Worm (Caenorhabditis elegans) whole organism, young adult: Measurements from ENCODE around the gene cav-2.

Experiments used
- B0336.3 ChIP-seq: fragments of 200-800 bp; sonication (Bioruptor generic); IDR thresholded peaks from 2 replicates; pipeline ENCODE4 v1.3.6; 2022; ENCODE audit warnings: missing genetic modification characterization, missing compliant biosample characterization
- F52B5.7 ChIP-seq: sonication (generic microtip); optimal IDR thresholded peaks from 2 replicates; lab custom pipeline; 2016; ENCODE audit warnings: mild to moderate bottlenecking, missing genetic modification characterization, missing compliant biosample characterization
- K11D2.4 ChIP-seq: fragments of 200-800 bp; sonication (Bioruptor generic); IDR thresholded peaks from 2 replicates; pipeline ENCODE4 v1.3.6; 2022; ENCODE audit warnings: missing genetic modification reagents, missing genetic modification characterization, missing compliant biosample characterization
- ama-1 ChIP-seq, 3 experiments: fragments of 150-350 bp in 1 of 3; sonication (generic microtip) in 2 of 3; optimal IDR thresholded peaks; 2 replicates each; lab custom pipeline; 2014 to 2018; ENCODE audit warnings: missing biosample characterization in 2 of 3, missing genetic modification characterization in 2 of 3, missing genetic modification reagents in 2 of 3
- dpl-1 ChIP-seq: fragments of 150-350 bp; optimal IDR thresholded peaks from 2 replicates; lab custom pipeline; 2014; ENCODE audit warnings: missing biosample characterization, missing genetic modification reagents, missing genetic modification characterization
- lin-35 ChIP-seq, 3 experiments: fragments of 150-350 bp in 2 of 3; sonication (generic microtip) in 1 of 3; optimal IDR thresholded peaks; 2 replicates each; lab custom pipeline; 2014 to 2018; ENCODE audit warnings: missing biosample characterization in 3 of 3, missing genetic modification characterization in 3 of 3, missing genetic modification reagents in 3 of 3
- nhr-27 ChIP-seq: fragments of 200-800 bp; sonication (Bioruptor generic); optimal IDR thresholded peaks from 2 replicates; lab custom pipeline; 2018; ENCODE audit warnings: mild to moderate bottlenecking, missing genetic modification characterization, moderate library complexity, missing compliant biosample characterization
- ztf-25 ChIP-seq: fragments of 200-800 bp; sonication (Bioruptor generic); IDR thresholded peaks from 2 replicates; pipeline ENCODE4 v1.3.6; 2022; ENCODE audit warnings: missing genetic modification reagents, missing genetic modification characterization, missing compliant biosample characterization

DNA sequence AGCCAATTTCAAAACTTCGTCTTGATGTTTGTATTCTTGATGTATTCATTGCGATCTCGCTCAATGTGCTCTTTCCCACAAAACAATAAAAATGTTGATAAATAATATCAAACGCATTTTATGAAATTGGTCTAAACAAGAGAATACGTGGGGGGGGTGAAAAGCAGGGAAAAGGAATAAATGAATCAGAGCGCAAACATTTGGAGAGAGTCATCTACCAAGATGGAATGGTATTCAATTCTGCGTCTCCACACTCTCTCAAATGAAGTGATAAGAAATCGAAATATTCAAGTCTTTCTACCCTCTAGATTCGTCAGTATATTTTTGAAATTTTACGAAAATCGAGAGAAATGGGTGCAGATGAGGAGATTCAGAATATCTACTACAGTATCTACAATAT, 23.8 kb downstream of the cav-2 start, which contains the start of gene C50B8.5:
- TF ChIP-seq dpl-1 (no peak), ztf-25 (GFP tag; lab: Robert Waterston, UW) (no peak), ama-1 (optimal IDR thresholded peaks at IDR 0.05; lab: Kevin White, UChicago) (no peak), ama-1 (GFP tag; optimal IDR thresholded peaks at IDR 0.05; lab: Kevin White, UChicago) (no peak), B0336.3 (GFP tag; lab: Robert Waterston, UW) (no peak), K11D2.4 (no peak), F52B5.7 (tag; lab: Kevin White, UChicago) (no peak), nhr-27 (tag; lab: Kevin White, UChicago) (no peak), lin-35 (GFP tag; optimal IDR thresholded peaks at IDR 0.05; lab: Kevin White, UChicago) (no peak)
